Fruit fly (Drosophila melanogaster) whole organism, embryonic: ENCODE measurements around the gene CG31100.

Source experiments
- ATbp ChIP-seq: fragments of 200-800 bp; sonication (Bioruptor generic); optimal IDR thresholded peaks from 2 replicates; lab custom pipeline; 2017; ENCODE audit warnings: missing biosample characterization, mild to moderate bottlenecking, missing genetic modification characterization, missing genetic modification reagents
- Antp ChIP-seq: fragments of 200-800 bp; sonication (Bioruptor generic); optimal IDR thresholded peaks from 3 replicates; lab custom pipeline; 2016; ENCODE audit warnings: missing biosample characterization, missing genetic modification characterization
- B-H2 ChIP-seq: fragments of 200-800 bp; sonication (Bioruptor generic); optimal IDR thresholded peaks from 2 replicates; lab custom pipeline; 2018; ENCODE audit warnings: missing biosample characterization, mild to moderate bottlenecking, missing genetic modification characterization
- CG10543 ChIP-seq: fragments of 200-800 bp; sonication (Bioruptor generic); optimal IDR thresholded peaks from 3 replicates; lab custom pipeline; 2017; ENCODE audit warnings: missing biosample characterization, mild to moderate bottlenecking, missing genetic modification characterization, moderate library complexity
- CG12155 ChIP-seq: fragments of 200-800 bp; sonication (Bioruptor generic); optimal IDR thresholded peaks from 3 replicates; lab custom pipeline; 2016; ENCODE audit warnings: missing biosample characterization, missing genetic modification characterization
- CG12744 ChIP-seq: fragments of 200-800 bp; sonication (Bioruptor generic); optimal IDR thresholded peaks from 2 replicates; lab custom pipeline; 2016; ENCODE audit warnings: missing biosample characterization, missing genetic modification characterization
- CG1647 ChIP-seq: fragments of 200-800 bp; sonication (Bioruptor generic); optimal IDR thresholded peaks from 3 replicates; lab custom pipeline; 2016; ENCODE audit warnings: missing biosample characterization, missing genetic modification characterization
- CG16779 ChIP-seq: fragments of 200-800 bp; sonication (Bioruptor generic); IDR thresholded peaks from 2 replicates; pipeline ENCODE4 v1.3.6; 2022; ENCODE audit warnings: missing biosample characterization, missing genetic modification characterization
- CG2129 ChIP-seq: fragments of 200-800 bp; sonication (Bioruptor generic); IDR thresholded peaks from 2 replicates; pipeline ENCODE4 v1.3.6; 2022; ENCODE audit warnings: missing biosample characterization, missing genetic modification characterization; ENCODE audit not compliant: partially characterized antibody
- CG2712 ChIP-seq: fragments of 200-800 bp; optimal IDR thresholded peaks from 3 replicates; lab custom pipeline; 2019; ENCODE audit warnings: missing biosample characterization, mild to moderate bottlenecking, missing genetic modification characterization, moderate library complexity
- CG4282 ChIP-seq: fragments of 200-800 bp; sonication (Bioruptor generic); optimal IDR thresholded peaks from 2 replicates; lab custom pipeline; 2016; ENCODE audit warnings: missing biosample characterization, missing genetic modification characterization
- CG6765 ChIP-seq: fragments of 200-800 bp; sonication (Bioruptor generic); optimal IDR thresholded peaks from 3 replicates; lab custom pipeline; 2017; ENCODE audit warnings: missing biosample characterization, mild to moderate bottlenecking, missing genetic modification characterization
- CG7271 ChIP-seq: fragments of 200-800 bp; sonication (Bioruptor generic); optimal IDR thresholded peaks from 2 replicates; lab custom pipeline; 2018; ENCODE audit warnings: missing biosample characterization, mild to moderate bottlenecking, missing genetic modification characterization, moderate library complexity
- CG7372 ChIP-seq: fragments of 200-800 bp; sonication (Bioruptor generic); IDR thresholded peaks from 2 replicates; pipeline ENCODE4 v1.3.6; 2022; ENCODE audit warnings: missing biosample characterization, missing genetic modification characterization
- Dip3 ChIP-seq: fragments of 200-800 bp; sonication (Bioruptor generic); optimal IDR thresholded peaks from 3 replicates; lab custom pipeline; 2016; ENCODE audit warnings: missing biosample characterization, missing genetic modification characterization
- Dll ChIP-seq: fragments of 200-800 bp; sonication (Bioruptor generic); IDR thresholded peaks from 4 replicates; pipeline ENCODE4 v1.3.6; 2022; ENCODE audit warnings: missing biosample characterization, missing genetic modification characterization; ENCODE audit not compliant: partially characterized antibody
- ERR ChIP-seq: fragments of 200-800 bp; sonication (Bioruptor generic); optimal IDR thresholded peaks from 2 replicates; lab custom pipeline; 2016; ENCODE audit warnings: missing biosample characterization, missing genetic modification characterization
- Fer3 ChIP-seq: fragments of 200-800 bp; sonication (Bioruptor generic); optimal IDR thresholded peaks from 2 replicates; lab custom pipeline; 2018; ENCODE audit warnings: missing biosample characterization, mild to moderate bottlenecking, missing genetic modification characterization, moderate library complexity
- H15 ChIP-seq: fragments of 200-800 bp; sonication (Bioruptor generic); IDR thresholded peaks from 3 replicates; pipeline ENCODE4 v1.3.6; 2022; ENCODE audit warnings: missing biosample characterization, missing genetic modification characterization
- NfI ChIP-seq: fragments of 200-800 bp; sonication (Bioruptor generic); optimal IDR thresholded peaks from 3 replicates; lab custom pipeline; 2018; ENCODE audit warnings: missing biosample characterization, mild to moderate bottlenecking, missing genetic modification characterization, moderate library complexity
- Oli ChIP-seq: fragments of 200-800 bp; sonication (Bioruptor generic); optimal IDR thresholded peaks from 2 replicates; lab custom pipeline; 2018; ENCODE audit warnings: missing biosample characterization, mild to moderate bottlenecking, missing genetic modification characterization, moderate library complexity
- Ravus ChIP-seq: fragments of 200-800 bp; sonication (Bioruptor generic); IDR thresholded peaks from 2 replicates; pipeline ENCODE4 v1.3.6; 2022; ENCODE audit warnings: missing biosample characterization, missing genetic modification characterization
- Ssrp ChIP-seq: fragments of 200-800 bp; sonication (Bioruptor generic); optimal IDR thresholded peaks from 2 replicates; lab custom pipeline; 2018; ENCODE audit warnings: missing biosample characterization, mild to moderate bottlenecking, missing genetic modification characterization, moderate library complexity
- aop ChIP-seq: fragments of 200-800 bp; sonication (Bioruptor generic); IDR thresholded peaks from 2 replicates; pipeline ENCODE4 v1.3.6; 2022; ENCODE audit warnings: missing biosample characterization, missing genetic modification characterization
- ash1 ChIP-seq: fragments of 200-800 bp; sonication (Bioruptor generic); optimal IDR thresholded peaks from 2 replicates; lab custom pipeline; 2018; ENCODE audit warnings: missing biosample characterization, mild to moderate bottlenecking, missing genetic modification characterization
- ci ChIP-seq: fragments of 200-800 bp; sonication (Bioruptor generic); IDR thresholded peaks from 3 replicates; pipeline ENCODE4 v1.3.6; 2022; ENCODE audit warnings: missing biosample characterization, missing genetic modification characterization
- croc ChIP-seq: fragments of 200-800 bp; sonication (Bioruptor generic); conservative IDR thresholded peaks from 3 replicates; pipeline ENCODE4 v1.3.6; 2022; ENCODE audit warnings: missing biosample characterization, missing genetic modification characterization
- esg ChIP-seq: fragments of 200-800 bp; sonication (Bioruptor generic); conservative IDR thresholded peaks from 2 replicates; pipeline ENCODE4 v1.3.6; 2022; ENCODE audit warnings: missing biosample characterization, missing genetic modification characterization
- fd102C ChIP-seq: fragments of 200-800 bp; sonication (Bioruptor generic); optimal IDR thresholded peaks from 2 replicates; lab custom pipeline; 2018; ENCODE audit warnings: missing biosample characterization, mild to moderate bottlenecking, missing genetic modification characterization, moderate library complexity
- fd64A ChIP-seq: fragments of 200-800 bp; sonication (Bioruptor generic); optimal IDR thresholded peaks from 3 replicates; lab custom pipeline; 2018; ENCODE audit warnings: missing biosample characterization, mild to moderate bottlenecking, missing genetic modification characterization
- gsb-n ChIP-seq: fragments of 200-800 bp; sonication (Bioruptor generic); optimal IDR thresholded peaks from 3 replicates; lab custom pipeline; 2018; ENCODE audit warnings: missing biosample characterization, mild to moderate bottlenecking, missing genetic modification characterization
- inv ChIP-seq: fragments of 200-800 bp; sonication (Bioruptor generic); IDR thresholded peaks from 2 replicates; pipeline ENCODE4 v1.3.6; 2022; ENCODE audit warnings: missing biosample characterization, missing genetic modification characterization; ENCODE audit not compliant: partially characterized antibody
- kni ChIP-seq: fragments of 200-800 bp; sonication (Bioruptor generic); optimal IDR thresholded peaks from 3 replicates; lab custom pipeline; 2017; ENCODE audit warnings: mild to moderate bottlenecking, missing biosample characterization, missing genetic modification reagents, missing genetic modification characterization
- knrl ChIP-seq: fragments of 200-800 bp; sonication (Bioruptor generic); IDR thresholded peaks from 3 replicates; pipeline ENCODE4 v1.3.6; 2022; ENCODE audit warnings: missing biosample characterization, missing genetic modification characterization; ENCODE audit not compliant: partially characterized antibody
- lilli ChIP-seq: fragments of 200-800 bp; sonication (Bioruptor generic); optimal IDR thresholded peaks from 3 replicates; lab custom pipeline; 2016; ENCODE audit warnings: missing biosample characterization, missing genetic modification characterization
- nerfin-1 ChIP-seq: fragments of 200-800 bp; sonication (Bioruptor generic); optimal IDR thresholded peaks from 3 replicates; lab custom pipeline; 2019; ENCODE audit warnings: missing biosample characterization, mild to moderate bottlenecking, missing genetic modification characterization, moderate library complexity
- pan ChIP-seq, 4 experiments: fragments of >200 bp in 3 of 4; fragments of 200-800 bp in 1 of 4; sonication (Bioruptor generic) in 1 of 4; optimal IDR thresholded peaks in 3 of 4; IDR thresholded peaks in 1 of 4; 2 replicates each; pipeline versions ENCODE4 v1.3.6 to Lab custom; 2017 to 2022; ENCODE audit warnings: missing biosample characterization in 2 of 4, missing genetic modification characterization in 2 of 4, mixed read lengths in 1 of 4
- pfk ChIP-seq: fragments of 200-800 bp; sonication (Bioruptor generic); optimal IDR thresholded peaks from 2 replicates; lab custom pipeline; 2018; ENCODE audit warnings: missing biosample characterization, mild to moderate bottlenecking, missing genetic modification characterization, moderate library complexity
- pho ChIP-seq: fragments of 200-800 bp; sonication (Bioruptor generic); optimal IDR thresholded peaks from 2 replicates; lab custom pipeline; 2016; ENCODE audit warnings: missing biosample characterization, missing genetic modification characterization
- pita ChIP-seq: fragments of 200-800 bp; sonication (Bioruptor generic); optimal IDR thresholded peaks from 2 replicates; lab custom pipeline; 2017; ENCODE audit warnings: missing biosample characterization, mild to moderate bottlenecking, missing genetic modification characterization
- ro ChIP-seq: fragments of 200-800 bp; sonication (Bioruptor generic); IDR thresholded peaks from 2 replicates; pipeline ENCODE4 v1.3.6; 2022; ENCODE audit warnings: missing biosample characterization, missing genetic modification characterization
- sens-2 ChIP-seq: fragments of 200-800 bp; sonication (Bioruptor generic); IDR thresholded peaks from 2 replicates; pipeline ENCODE4 v1.3.6; 2022; ENCODE audit warnings: missing biosample characterization, missing genetic modification characterization
- sima ChIP-seq: fragments of 200-800 bp; sonication (Bioruptor generic); optimal IDR thresholded peaks from 2 replicates; lab custom pipeline; 2016; ENCODE audit warnings: missing biosample characterization, missing genetic modification characterization
- sob ChIP-seq: fragments of 200-800 bp; sonication (Bioruptor generic); IDR thresholded peaks from 2 replicates; pipeline ENCODE4 v1.3.6; 2022; ENCODE audit warnings: missing biosample characterization, missing genetic modification characterization
- ssp ChIP-seq: fragments of 200-800 bp; sonication (Bioruptor generic); IDR thresholded peaks from 2 replicates; pipeline ENCODE4 v1.3.6; 2022; ENCODE audit warnings: missing biosample characterization, missing genetic modification characterization
- stwl ChIP-seq: fragments of 200-800 bp; sonication (Bioruptor generic); optimal IDR thresholded peaks from 3 replicates; lab custom pipeline; 2018; ENCODE audit warnings: missing biosample characterization, mild to moderate bottlenecking, missing genetic modification characterization, moderate library complexity

The CG31100 gene

dm6 chr3R:8946429-8946828, 57.0 kb downstream of the CG31100 start (continued):
- TF ChIP-seq fd102C (GFP tag; lab: Kevin White, UChicago) (no peak), Oli (tag; lab: Kevin White, UChicago) (no peak), kni (GFP tag; lab: Kevin White, UChicago) (peak; percentile 83), CG12155 (GFP tag; lab: Kevin White, UChicago) (no peak), Fer3 (tag; lab: Kevin White, UChicago) (no peak), ATbp (GFP tag; lab: Kevin White, UChicago) (no peak), B-H2 (GFP tag; lab: Kevin White, UChicago) (no peak)

- TF ChIP-seq esg (GFP tag; lab: Robert Waterston, UW) (peak; percentile 80), sob (GFP tag; lab: Robert Waterston, UW) (peak; percentile 83), Ravus (peak; percentile 40), knrl (GFP tag; lab: Robert Waterston, UW) (peak; percentile 43; the same call in 1 of the 3 replicates), sens-2 (GFP tag; lab: Robert Waterston, UW) (peak; percentile 52; the same call in 1 of the 2 replicates), CG16779 (GFP tag; lab: Robert Waterston, UW) (no peak), fd64A (GFP tag; lab: Kevin White, UChicago) (peak; percentile 43), ash1 (GFP tag; lab: Kevin White, UChicago) (no peak), CG6765 (GFP tag; lab: Kevin White, UChicago) (peak; percentile 64), pfk (GFP tag; lab: Kevin White, UChicago) (no peak), H15 (GFP tag; lab: Robert Waterston, UW) (peak; percentile 79), pho (GFP tag; lab: Kevin White, UChicago) (no peak), gsb-n (tag; lab: Kevin White, UChicago) (peak; percentile 90), sima (GFP tag; lab: Kevin White, UChicago) (no peak), CG7372 (GFP tag; lab: Robert Waterston, UW) (peak; percentile 85), NfI (GFP tag; lab: Kevin White, UChicago) (peak; percentile 72), ro (GFP tag; lab: Robert Waterston, UW) (peak; percentile 36; the same call in 1 of the 2 replicates), CG1647 (GFP tag; lab: Kevin White, UChicago) (peak; percentile 32), ci (peak; percentile 85), Antp (GFP tag; lab: Kevin White, UChicago) (no peak), ERR (GFP tag; lab: Kevin White, UChicago) (no peak), CG10543 (peak; percentile 78), Dip3 (GFP tag; lab: Kevin White, UChicago) (no peak), CG12744 (GFP tag; lab: Kevin White, UChicago) (peak; percentile 11), CG2712 (peak; percentile 90), nerfin-1 (tag; lab: Kevin White, UChicago) (peak; percentile 74), croc (GFP tag; lab: Robert Waterston, UW) (peak; percentile 81), stwl (no peak), CG2129 (GFP tag; lab: Robert Waterston, UW) (no peak), aop (no peak), pita (GFP tag; lab: Kevin White, UChicago) (no peak), Dll (GFP tag; lab: Robert Waterston, UW) (no peak), inv (GFP tag; lab: Robert Waterston, UW) (no peak), fd102C (GFP tag; lab: Kevin White, UChicago) (no peak), CG4282 (no peak), CG7271 (tag; lab: Kevin White, UChicago) (no peak), lilli (GFP tag; lab: Kevin White, UChicago) (peak; percentile 62), Ssrp (tag; lab: Kevin White, UChicago) (peak; percentile 87), ssp (GFP tag; lab: Robert Waterston, UW) (peak; percentile 76), pan (optimal IDR thresholded peaks at IDR 0.05; lab: Kevin White, UChicago) (no peak), pan (GFP tag; optimal IDR thresholded peaks at IDR 0.05 in 1 of 2, IDR thresholded peaks at IDR 0.05 in 1 of 2) (peak in 1 of 2 experiments; percentile 85)
Measured at dm6 chr3R:8945502-8946324, 57.7 kb downstream of the CG31100 start.
